Fruit fly (Drosophila melanogaster): ENCODE data around the gene CG8607.

The CG8607 gene

dm6 chr3L:7328567-7329253 lies 8.8 kb downstream of the CG8607 start, which contains the start of the genes mrva, CG42307 and mus312 (continued):
- no peak for TF ChIP-seq CG3995 (GFP tag; optimal IDR thresholded peaks at IDR 0.05)
- TF ChIP-seq CG31365 (tag; optimal IDR thresholded peaks at IDR 0.05) = no peak
- TF ChIP-seq CG34376 (GFP tag; optimal IDR thresholded peaks at IDR 0.05) = peak; percentile 48
- no peak for TF ChIP-seq pita (GFP tag; optimal IDR thresholded peaks at IDR 0.05)
- TF ChIP-seq nom (GFP tag; optimal IDR thresholded peaks at IDR 0.05) = peak; percentile 78
- TF ChIP-seq CG10543 (GFP tag; optimal IDR thresholded peaks at IDR 0.05) = peak; percentile 96
- peak; percentile 91 for TF ChIP-seq twi (tag; optimal IDR thresholded peaks at IDR 0.05)
- no peak for TF ChIP-seq sd (tag; optimal IDR thresholded peaks at IDR 0.05)
- TF ChIP-seq CG17385 (GFP tag; optimal IDR thresholded peaks at IDR 0.05) = peak; percentile 88
- TF ChIP-seq lmd (GFP tag; IDR thresholded peaks at IDR 0.05) = peak; percentile 82
- TF ChIP-seq org-1 (GFP tag; optimal IDR thresholded peaks at IDR 0.05) = peak; percentile 66
- TF ChIP-seq tgo (GFP tag; IDR thresholded peaks at IDR 0.05) = peak; percentile 90
- peak; percentile 83 for TF ChIP-seq Mrtf (GFP tag; IDR thresholded peaks at IDR 0.05)
- peak; percentile 89 for TF ChIP-seq CG7556 (GFP tag; optimal IDR thresholded peaks at IDR 0.05)
- TF ChIP-seq Nf-YA (GFP tag; IDR thresholded peaks at IDR 0.05) = peak; percentile 46; the same call in 1 of the 2 replicates
- peak; percentile 94 for TF ChIP-seq Med (GFP tag)
- no peak for TF ChIP-seq CG3163 (GFP tag; optimal IDR thresholded peaks at IDR 0.05)
- peak; percentile 47 for TF ChIP-seq CG7928 (GFP tag; optimal IDR thresholded peaks at IDR 0.05)
- TF ChIP-seq ase (GFP tag; IDR thresholded peaks at IDR 0.05) = peak; percentile 64; the same call in 2 of the 3 replicates
- TF ChIP-seq CG12744 (GFP tag; optimal IDR thresholded peaks at IDR 0.05) = peak; percentile 8
- peak; percentile 80 for TF ChIP-seq CG4424 (GFP tag; optimal IDR thresholded peaks at IDR 0.05)
- TF ChIP-seq Ada2b (GFP tag; IDR thresholded peaks at IDR 0.05) = peak; percentile 82
- TF ChIP-seq Antp (GFP tag; optimal IDR thresholded peaks at IDR 0.05) = peak; percentile 39
- no peak for TF ChIP-seq TFAM (GFP tag; optimal IDR thresholded peaks at IDR 0.05)
- TF ChIP-seq CG9932 (GFP tag; IDR thresholded peaks at IDR 0.05) = peak; percentile 92
- peak; percentile 34; the same call in 1 of the 3 replicates for TF ChIP-seq CG6175 (GFP tag; IDR thresholded peaks at IDR 0.05)
- TF ChIP-seq Usf (GFP tag; optimal IDR thresholded peaks at IDR 0.05) = peak; percentile 73
- peak; percentile 48 for TF ChIP-seq onecut (GFP tag; IDR thresholded peaks at IDR 0.05)
- TF ChIP-seq CG6683 (GFP tag; optimal IDR thresholded peaks at IDR 0.05) = peak; percentile 78
- no peak for TF ChIP-seq Hey (tag; optimal IDR thresholded peaks at IDR 0.05)
- peak; percentile 17 for TF ChIP-seq shn (GFP tag; optimal IDR thresholded peaks at IDR 0.05)
- peak; percentile 74 for TF ChIP-seq CG13123 (GFP tag; optimal IDR thresholded peaks at IDR 0.05)
- TF ChIP-seq HmgD (GFP tag; optimal IDR thresholded peaks at IDR 0.05) = no peak
- TF ChIP-seq CG2199 (GFP tag; IDR thresholded peaks at IDR 0.05) = no peak
- TF ChIP-seq CG3281 (GFP tag; optimal IDR thresholded peaks at IDR 0.05) = peak; percentile 85
- no peak for TF ChIP-seq Mes4 (GFP tag; optimal IDR thresholded peaks at IDR 0.05)
- TF ChIP-seq Ets97D (GFP tag; optimal IDR thresholded peaks at IDR 0.05) = peak; percentile 52
- TF ChIP-seq toy (GFP tag; IDR thresholded peaks at IDR 0.05) = peak; percentile 59; the same call in 1 of the 2 replicates
- TF ChIP-seq Ptx1 (GFP tag; IDR thresholded peaks at IDR 0.05) = peak; percentile 90
- peak; percentile 50; the same call in 1 of the 2 replicates for TF ChIP-seq amos (GFP tag; IDR thresholded peaks at IDR 0.05; ENCODE audit: partially characterized antibody)
- peak; percentile 70 for TF ChIP-seq Elba2 (GFP tag; optimal IDR thresholded peaks at IDR 0.05)
- no peak for TF ChIP-seq CG16813 (GFP tag; IDR thresholded peaks at IDR 0.05; ENCODE audit: partially characterized antibody)
- peak; percentile 94 for TF ChIP-seq grau (tag; optimal IDR thresholded peaks at IDR 0.05)
- no peak; the same call in 1 of the 2 replicates for TF ChIP-seq CG31441 (GFP tag; IDR thresholded peaks at IDR 0.05)
- TF ChIP-seq CG9437 (GFP tag; optimal IDR thresholded peaks at IDR 0.05) = peak; percentile 83
- TF ChIP-seq gsb (GFP tag; IDR thresholded peaks at IDR 0.05) = 0 out of 2 replicates have a peak, but pooled peaks have one; percentile 12
- TF ChIP-seq esg (GFP tag; conservative IDR thresholded peaks at IDR 0.05) = peak; percentile 86
- TF ChIP-seq CG17612 (GFP tag; IDR thresholded peaks at IDR 0.05) = no peak
- no peak for TF ChIP-seq sima (GFP tag; optimal IDR thresholded peaks at IDR 0.05)
- peak; percentile 17 for TF ChIP-seq Dad (GFP tag; optimal IDR thresholded peaks at IDR 0.05)
